Worm (Caenorhabditis elegans) whole organism, L4 larva: ENCODE data around the gene str-149.

Experiments used
- F26F4.8 ChIP-seq: fragments of 200-800 bp; sonication (Bioruptor generic); conservative IDR thresholded peaks from 2 replicates; pipeline ENCODE4 v1.3.6; 2022; ENCODE audit warnings: missing genetic modification characterization, missing compliant biosample characterization
- F44E2.7 ChIP-seq: fragments of 200-800 bp; sonication (Bioruptor generic); IDR thresholded peaks from 2 replicates; pipeline ENCODE4 v2.1.2; 2022; ENCODE audit warnings: missing genetic modification characterization, missing compliant biosample characterization
- aly-2 ChIP-seq: sonication (generic microtip); optimal IDR thresholded peaks from 2 replicates; lab custom pipeline; 2018; ENCODE audit warnings: missing biosample characterization, missing genetic modification characterization
- daf-16 ChIP-seq, 3 experiments: sonication (generic microtip); optimal IDR thresholded peaks; 2 replicates each; lab custom pipeline; 2016 to 2017; ENCODE audit warnings: missing genetic modification characterization in 3 of 3, missing genetic modification reagents in 3 of 3, mild to moderate bottlenecking in 2 of 3, missing compliant biosample characterization in 2 of 3, missing biosample characterization in 1 of 3, moderate library complexity in 1 of 3
- egl-27 ChIP-seq: sonication (generic microtip); optimal IDR thresholded peaks from 3 replicates; lab custom pipeline; 2017; ENCODE audit warnings: missing biosample characterization, missing genetic modification reagents, missing genetic modification characterization
- fkh-10 ChIP-seq: fragments of 150-350 bp; optimal IDR thresholded peaks from 2 replicates; lab custom pipeline; 2014; ENCODE audit warnings: missing biosample characterization, missing genetic modification reagents, missing genetic modification characterization
- lin-29 ChIP-seq: fragments of 200-800 bp; sonication (Bioruptor generic); IDR thresholded peaks from 2 replicates; pipeline ENCODE4 v1.3.6; 2022; ENCODE audit warnings: missing genetic modification reagents, missing genetic modification characterization, missing compliant biosample characterization
- nhr-10 ChIP-seq: fragments of 150-350 bp; optimal IDR thresholded peaks from 2 replicates; lab custom pipeline; 2014; ENCODE audit warnings: missing biosample characterization, missing genetic modification characterization
- nhr-237 ChIP-seq: sonication (generic microtip); optimal IDR thresholded peaks from 2 replicates; lab custom pipeline; 2017; ENCODE audit warnings: missing biosample characterization, missing genetic modification characterization
- nhr-25 ChIP-seq: sonication (generic microtip); optimal IDR thresholded peaks from 2 replicates; lab custom pipeline; 2017; ENCODE audit warnings: missing genetic modification characterization, mild to moderate bottlenecking, missing compliant biosample characterization, antibody characterized with exemption, moderate library complexity, borderline replicate concordance; ENCODE audit not compliant: insufficient read depth
- sdz-12 ChIP-seq: fragments of 200-800 bp; sonication (Bioruptor generic); optimal IDR thresholded peaks from 2 replicates; lab custom pipeline; 2018; ENCODE audit warnings: mild to moderate bottlenecking, missing genetic modification characterization, missing compliant biosample characterization
- snpc-4 ChIP-seq: fragments of 150-350 bp; optimal IDR thresholded peaks from 2 replicates; lab custom pipeline; 2014; ENCODE audit warnings: missing biosample characterization, missing genetic modification characterization

ce11 chrV:16539666-16540065, 33.6 kb upstream of the str-149 start:
- TF ChIP-seq nhr-10 (tag; lab: Kevin White, UChicago) (no peak), nhr-25 (tag; lab: Kevin White, UChicago) (no peak), egl-27 (no peak), F44E2.7 (no peak), aly-2 (tag; lab: Kevin White, UChicago) (no peak), fkh-10 (no peak), F26F4.8 (GFP tag; lab: Robert Waterston, UW) (no peak), nhr-237 (tag; lab: Kevin White, UChicago) (no peak), sdz-12 (GFP tag; lab: Kevin White, UChicago) (no peak), lin-29 (GFP tag; lab: Robert Waterston, UW) (no peak), snpc-4 (tag; lab: Kevin White, UChicago) (no peak), daf-16 (GFP tag; optimal IDR thresholded peaks at IDR 0.05; lab: Kevin White, UChicago) (no peak), daf-16 (tag; optimal IDR thresholded peaks at IDR 0.05; lab: Kevin White, UChicago) (no peak)
